Fruit fly (Drosophila melanogaster) whole organism, embryonic: ENCODE results near the gene Muc30E.

Experiments
- Ada2b ChIP-seq: fragments of 200-800 bp; sonication (Bioruptor generic); IDR thresholded peaks from 2 replicates; pipeline ENCODE4 v1.3.6; 2022; ENCODE audit warnings: missing biosample characterization, missing genetic modification characterization
- Atf6 ChIP-seq: fragments of 200-800 bp; sonication (Bioruptor generic); IDR thresholded peaks from 2 replicates; pipeline ENCODE4 v1.3.6; 2022; ENCODE audit warnings: missing biosample characterization, missing genetic modification characterization
- Blimp-1 ChIP-seq: fragments of 200-800 bp; sonication (Bioruptor generic); optimal IDR thresholded peaks from 3 replicates; lab custom pipeline; 2018; ENCODE audit warnings: missing biosample characterization, missing genetic modification characterization, mild to moderate bottlenecking, moderate library complexity, missing genetic modification reagents
- CG10366 ChIP-seq: fragments of 200-800 bp; sonication (Bioruptor generic); IDR thresholded peaks from 2 replicates; pipeline ENCODE4 v1.3.6; 2022; ENCODE audit warnings: missing biosample characterization, missing genetic modification characterization
- CG12104 ChIP-seq: fragments of 200-800 bp; sonication (Bioruptor generic); optimal IDR thresholded peaks from 3 replicates; lab custom pipeline; 2016; ENCODE audit warnings: missing biosample characterization, missing genetic modification characterization
- CG13287 ChIP-seq: fragments of 200-800 bp; sonication (Bioruptor generic); IDR thresholded peaks from 2 replicates; pipeline ENCODE4 v1.3.6; 2022; ENCODE audit warnings: missing biosample characterization, missing genetic modification characterization; ENCODE audit not compliant: partially characterized antibody
- CG14667 ChIP-seq: fragments of 200-800 bp; sonication (Bioruptor generic); IDR thresholded peaks from 2 replicates; pipeline ENCODE4 v1.3.6; 2022; ENCODE audit warnings: missing biosample characterization, missing genetic modification characterization
- CG15601 ChIP-seq: fragments of 200-800 bp; sonication (Bioruptor generic); optimal IDR thresholded peaks from 3 replicates; lab custom pipeline; 2019; ENCODE audit warnings: missing biosample characterization, mild to moderate bottlenecking, missing genetic modification characterization, moderate library complexity
- CG17385 ChIP-seq: fragments of 200-800 bp; sonication (Bioruptor generic); optimal IDR thresholded peaks from 3 replicates; lab custom pipeline; 2018; ENCODE audit warnings: missing biosample characterization, mild to moderate bottlenecking, missing genetic modification characterization
- CG1792 ChIP-seq: fragments of 200-800 bp; sonication (Bioruptor generic); optimal IDR thresholded peaks from 2 replicates; lab custom pipeline; 2016; ENCODE audit warnings: missing biosample characterization, missing genetic modification characterization
- CG3847 ChIP-seq: fragments of 200-800 bp; sonication (Bioruptor generic); IDR thresholded peaks from 2 replicates; pipeline ENCODE4 v1.3.6; 2022; ENCODE audit warnings: missing biosample characterization, missing genetic modification characterization
- CG4360 ChIP-seq: fragments of 200-800 bp; sonication (Bioruptor generic); IDR thresholded peaks from 2 replicates; pipeline ENCODE4 v1.3.6; 2022; ENCODE audit warnings: missing biosample characterization, missing genetic modification characterization
- CG7786 ChIP-seq: fragments of 200-800 bp; sonication (Bioruptor generic); optimal IDR thresholded peaks from 2 replicates; lab custom pipeline; 2016; ENCODE audit warnings: missing biosample characterization, missing genetic modification characterization
- CG7839 ChIP-seq: fragments of 200-800 bp; sonication (Bioruptor generic); optimal IDR thresholded peaks from 3 replicates; lab custom pipeline; 2018; ENCODE audit warnings: missing biosample characterization, mild to moderate bottlenecking, missing genetic modification characterization, moderate library complexity
- CG8281 ChIP-seq: fragments of 200-800 bp; sonication (Bioruptor generic); optimal IDR thresholded peaks from 2 replicates; lab custom pipeline; 2018; ENCODE audit warnings: missing biosample characterization, mild to moderate bottlenecking, missing genetic modification characterization, moderate library complexity
- CG8388 ChIP-seq: fragments of 200-800 bp; sonication (Bioruptor generic); optimal IDR thresholded peaks from 2 replicates; lab custom pipeline; 2019; ENCODE audit warnings: missing biosample characterization, mild to moderate bottlenecking, missing genetic modification characterization, moderate library complexity
- CG9437 ChIP-seq: fragments of 200-800 bp; sonication (Bioruptor generic); optimal IDR thresholded peaks from 2 replicates; lab custom pipeline; 2018; ENCODE audit warnings: missing biosample characterization, mild to moderate bottlenecking, missing genetic modification characterization
- CG9797 ChIP-seq: fragments of 200-800 bp; sonication (Bioruptor generic); optimal IDR thresholded peaks from 3 replicates; lab custom pipeline; 2018; ENCODE audit warnings: missing biosample characterization, mild to moderate bottlenecking, missing genetic modification characterization
- CoRest ChIP-seq: fragments of 200-800 bp; sonication (Bioruptor generic); optimal IDR thresholded peaks from 3 replicates; lab custom pipeline; 2018; ENCODE audit warnings: missing biosample characterization, mild to moderate bottlenecking, missing genetic modification characterization, moderate library complexity
- Doc2 ChIP-seq: fragments of 200-800 bp; sonication (Bioruptor generic); IDR thresholded peaks from 2 replicates; pipeline ENCODE4 v1.3.6; 2022; ENCODE audit warnings: missing biosample characterization, missing genetic modification characterization
- E2f1 ChIP-seq: fragments of 200-800 bp; sonication (Bioruptor generic); IDR thresholded peaks from 2 replicates; pipeline ENCODE4 v1.3.6; 2022; ENCODE audit warnings: missing biosample characterization, missing genetic modification characterization
- Gsc ChIP-seq: fragments of 200-800 bp; sonication (Bioruptor generic); IDR thresholded peaks from 2 replicates; pipeline ENCODE4 v1.3.6; 2022; ENCODE audit warnings: missing biosample characterization, missing genetic modification characterization
- HLHmδ ChIP-seq: fragments of 200-800 bp; sonication (Bioruptor generic); optimal IDR thresholded peaks from 2 replicates; lab custom pipeline; 2018; ENCODE audit warnings: missing biosample characterization, mild to moderate bottlenecking, missing genetic modification characterization, moderate library complexity
- Hmx ChIP-seq: fragments of 200-800 bp; sonication (Bioruptor generic); optimal IDR thresholded peaks from 2 replicates; lab custom pipeline; 2016; ENCODE audit warnings: missing biosample characterization, missing genetic modification characterization
- Hr51 ChIP-seq, 2 experiments: fragments of 200-800 bp; sonication (Bioruptor generic); optimal IDR thresholded peaks; 2 replicates in 1 of 2; 3 replicates in 1 of 2; lab custom pipeline; 2016 to 2018; ENCODE audit warnings: missing biosample characterization in 2 of 2, missing genetic modification characterization in 2 of 2, mild to moderate bottlenecking in 1 of 2, moderate library complexity in 1 of 2
- Myb ChIP-seq: fragments of 200-800 bp; sonication (Bioruptor generic); optimal IDR thresholded peaks from 2 replicates; lab custom pipeline; 2016; ENCODE audit warnings: missing biosample characterization, missing genetic modification characterization
- NK7.1 ChIP-seq: fragments of 200-800 bp; sonication (Bioruptor generic); optimal IDR thresholded peaks from 3 replicates; lab custom pipeline; 2016; ENCODE audit warnings: missing biosample characterization, missing genetic modification characterization
- Oli ChIP-seq: fragments of 200-800 bp; sonication (Bioruptor generic); optimal IDR thresholded peaks from 2 replicates; lab custom pipeline; 2018; ENCODE audit warnings: missing biosample characterization, mild to moderate bottlenecking, missing genetic modification characterization, moderate library complexity
- Optix ChIP-seq: fragments of 200-800 bp; sonication (Bioruptor generic); IDR thresholded peaks from 3 replicates; pipeline ENCODE4 v1.3.6; 2022; ENCODE audit warnings: missing biosample characterization, missing genetic modification characterization
- Pdp1 ChIP-seq, 2 experiments: fragments of 200-800 bp; sonication (Bioruptor generic); optimal IDR thresholded peaks; 3 replicates each; lab custom pipeline; 2016; ENCODE audit warnings: missing biosample characterization in 2 of 2, missing genetic modification characterization in 2 of 2, mild to moderate bottlenecking in 1 of 2, moderate library complexity in 1 of 2
- Six4 ChIP-seq: fragments of 200-800 bp; sonication (Bioruptor generic); optimal IDR thresholded peaks from 2 replicates; lab custom pipeline; 2016; ENCODE audit warnings: missing biosample characterization, missing genetic modification characterization
- YL-1 ChIP-seq: fragments of 200-800 bp; sonication (Bioruptor generic); optimal IDR thresholded peaks from 3 replicates; lab custom pipeline; 2017; ENCODE audit warnings: missing biosample characterization, mild to moderate bottlenecking, missing genetic modification characterization
- aop ChIP-seq: fragments of 200-800 bp; sonication (Bioruptor generic); IDR thresholded peaks from 2 replicates; pipeline ENCODE4 v1.3.6; 2022; ENCODE audit warnings: missing biosample characterization, missing genetic modification characterization
- ara ChIP-seq: fragments of 200-800 bp; sonication (Bioruptor generic); IDR thresholded peaks from 2 replicates; pipeline ENCODE4 v1.3.6; 2022; ENCODE audit warnings: missing biosample characterization, missing genetic modification characterization
- chif ChIP-seq, 2 experiments: fragments of 200-800 bp; sonication (Bioruptor generic); optimal IDR thresholded peaks; 3 replicates each; lab custom pipeline; 2016; ENCODE audit warnings: missing biosample characterization in 2 of 2, missing genetic modification characterization in 2 of 2
- dm ChIP-seq: fragments of 200-800 bp; sonication (Bioruptor generic); optimal IDR thresholded peaks from 3 replicates; lab custom pipeline; 2016; ENCODE audit warnings: missing biosample characterization, missing genetic modification characterization
- ems ChIP-seq: fragments of 200-800 bp; sonication (Bioruptor generic); optimal IDR thresholded peaks from 3 replicates; lab custom pipeline; 2016; ENCODE audit warnings: missing biosample characterization, missing genetic modification characterization
- exex ChIP-seq: fragments of 200-800 bp; sonication (Bioruptor generic); optimal IDR thresholded peaks from 4 replicates; lab custom pipeline; 2018; ENCODE audit warnings: missing biosample characterization, mild to moderate bottlenecking, missing genetic modification characterization, moderate library complexity
- fd3F ChIP-seq: fragments of 200-800 bp; sonication (Bioruptor generic); optimal IDR thresholded peaks from 2 replicates; lab custom pipeline; 2018; ENCODE audit warnings: missing biosample characterization, mild to moderate bottlenecking, missing genetic modification characterization, moderate library complexity
- gsb ChIP-seq: fragments of 200-800 bp; sonication (Bioruptor generic); IDR thresholded peaks from 2 replicates; pipeline ENCODE4 v1.3.6; 2022; ENCODE audit warnings: missing biosample characterization, missing genetic modification characterization
- kah ChIP-seq: fragments of 200-800 bp; sonication (Bioruptor generic); optimal IDR thresholded peaks from 2 replicates; lab custom pipeline; 2018; ENCODE audit warnings: missing biosample characterization, mild to moderate bottlenecking, missing genetic modification characterization
- lola ChIP-seq, 3 experiments: fragments of >200 bp in 2 of 3; fragments of 200-800 bp in 1 of 3; sonication (Bioruptor generic) in 1 of 3; optimal IDR thresholded peaks; 2 replicates each; lab custom pipeline; 2017 to 2019; ENCODE audit warnings: missing biosample characterization in 3 of 3, missing genetic modification characterization in 3 of 3, mild to moderate bottlenecking in 1 of 3, moderate library complexity in 1 of 3
- mld ChIP-seq: fragments of 200-800 bp; sonication (Bioruptor generic); IDR thresholded peaks from 3 replicates; pipeline ENCODE4 v1.3.6; 2022; ENCODE audit warnings: missing biosample characterization, missing genetic modification characterization; ENCODE audit not compliant: partially characterized antibody
- oc ChIP-seq: fragments of 200-800 bp; sonication (Bioruptor generic); optimal IDR thresholded peaks from 2 replicates; lab custom pipeline; 2018; ENCODE audit warnings: missing biosample characterization, mild to moderate bottlenecking, missing genetic modification characterization, moderate library complexity
- sens-2 ChIP-seq: fragments of 200-800 bp; sonication (Bioruptor generic); IDR thresholded peaks from 2 replicates; pipeline ENCODE4 v1.3.6; 2022; ENCODE audit warnings: missing biosample characterization, missing genetic modification characterization
- seq ChIP-seq: fragments of 200-800 bp; sonication (Bioruptor generic); IDR thresholded peaks from 2 replicates; pipeline ENCODE4 v1.3.6; 2022; ENCODE audit warnings: missing biosample characterization, missing genetic modification characterization
- sqz ChIP-seq: fragments of 200-800 bp; sonication (Bioruptor generic); optimal IDR thresholded peaks from 3 replicates; lab custom pipeline; 2018; ENCODE audit warnings: missing biosample characterization, mild to moderate bottlenecking, missing genetic modification characterization
- sr ChIP-seq: fragments of 200-800 bp; sonication (Bioruptor generic); IDR thresholded peaks from 3 replicates; pipeline ENCODE4 v1.3.6; 2022; ENCODE audit warnings: missing biosample characterization, missing genetic modification characterization

Muc30E gene

DNA sequence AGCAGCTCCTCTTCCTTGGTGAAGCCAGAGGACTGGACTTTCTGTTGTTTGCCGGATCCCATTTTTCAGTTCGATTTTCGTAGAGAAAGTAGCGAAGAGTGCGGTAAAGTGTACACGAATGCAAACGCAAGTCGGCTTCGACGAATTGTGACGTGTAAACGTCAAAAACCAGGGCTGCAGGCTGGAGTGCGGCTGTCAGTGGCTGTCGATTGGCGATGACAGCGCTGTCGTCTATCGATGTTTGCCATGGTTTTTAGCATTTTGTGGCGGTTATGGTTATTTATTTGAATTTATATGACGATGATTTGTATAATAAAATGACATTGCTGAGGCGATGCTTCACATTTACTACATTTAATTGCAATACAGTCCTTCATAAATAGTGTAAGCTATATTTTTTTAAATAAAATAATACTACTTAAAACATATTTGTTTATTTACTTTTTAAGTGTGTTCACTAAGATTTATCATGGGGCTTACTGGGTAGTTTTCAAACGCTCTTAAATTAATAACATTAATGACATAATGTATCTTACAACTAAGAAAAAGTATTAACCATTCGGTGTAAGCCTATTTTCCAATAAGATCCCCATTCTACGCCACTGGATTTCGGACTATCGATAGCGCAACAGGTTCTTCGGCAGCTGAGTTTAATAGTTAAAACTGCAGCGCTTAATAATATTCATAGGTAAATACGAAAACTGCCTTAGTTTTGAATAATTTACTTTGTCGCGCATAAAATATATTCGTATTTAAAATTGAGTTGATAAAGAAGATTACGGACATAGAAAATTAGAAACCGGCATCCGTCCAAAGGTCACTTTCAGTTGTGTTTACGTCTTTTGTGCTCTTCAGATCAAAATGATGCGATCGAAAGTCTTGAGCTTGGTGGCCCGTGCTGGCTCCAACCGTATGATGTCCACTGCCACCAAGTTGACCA lies 15.4 kb upstream of the Muc30E start, which contains the start of the genes CG5885 and CG4598 (continued):
- peak in 1 of 2 experiments; percentile 30 for TF ChIP-seq chif (GFP tag; optimal IDR thresholded peaks at IDR 0.05; lab: Kevin White, UChicago)
- TF ChIP-seq NK7.1 (GFP tag; lab: Kevin White, UChicago) = no peak
- TF ChIP-seq Pdp1 (GFP tag; optimal IDR thresholded peaks at IDR 0.05; lab: Kevin White, UChicago) = peak; percentile 16 to 68
- peak; percentile 59 for TF ChIP-seq CG3847
- peak; percentile 59 for TF ChIP-seq E2f1 (GFP tag; lab: Robert Waterston, UW)
- TF ChIP-seq CG7786 = peak; percentile 41
- TF ChIP-seq CG8281 (tag; lab: Kevin White, UChicago) = no peak
- TF ChIP-seq CoRest (tag; lab: Kevin White, UChicago) = peak; percentile 79
- peak; percentile 44 for TF ChIP-seq exex
- TF ChIP-seq CG14667 (GFP tag; lab: Robert Waterston, UW) = peak; percentile 27; the same call in 1 of the 2 replicates
- peak; percentile 47 for TF ChIP-seq CG9797 (GFP tag; lab: Kevin White, UChicago)
- TF ChIP-seq dm (GFP tag; lab: Kevin White, UChicago) = no peak
- peak; percentile 11 for TF ChIP-seq ems
- no peak for TF ChIP-seq HLHmδ
- peak; percentile 11 to 81 for TF ChIP-seq Hr51 (GFP tag; optimal IDR thresholded peaks at IDR 0.05; lab: Kevin White, UChicago)
- no peak for TF ChIP-seq CG1792 (GFP tag; lab: Kevin White, UChicago)
- peak; percentile 70 for TF ChIP-seq CG10366
- TF ChIP-seq YL-1 (GFP tag; lab: Kevin White, UChicago) = peak; percentile 89
- no peak for TF ChIP-seq oc (tag; lab: Kevin White, UChicago)
- TF ChIP-seq CG12104 (GFP tag; lab: Kevin White, UChicago) = peak; percentile 45
- no peak for TF ChIP-seq seq (GFP tag; lab: Robert Waterston, UW)
- TF ChIP-seq fd3F (GFP tag; lab: Kevin White, UChicago) = peak; percentile 66
- TF ChIP-seq Ada2b (GFP tag; lab: Robert Waterston, UW) = peak; percentile 85
- peak; percentile 7 for TF ChIP-seq Hmx (GFP tag; lab: Kevin White, UChicago)
- no peak for TF ChIP-seq CG4360 (GFP tag; lab: Robert Waterston, UW)
- peak; percentile 68 for TF ChIP-seq CG8388
- TF ChIP-seq CG15601 (tag; lab: Kevin White, UChicago) = peak; percentile 62
- no peak for TF ChIP-seq sqz (GFP tag; lab: Kevin White, UChicago)
- peak; percentile 59 for TF ChIP-seq kah (GFP tag; lab: Kevin White, UChicago)
- TF ChIP-seq Doc2 = no peak
- TF ChIP-seq CG13287 (GFP tag; lab: Robert Waterston, UW) = peak; percentile 80
- TF ChIP-seq Oli (tag; lab: Kevin White, UChicago) = peak; percentile 62
- peak in 1 of 3 experiments; percentile 71 for TF ChIP-seq lola (GFP tag; optimal IDR thresholded peaks at IDR 0.05; lab: Kevin White, UChicago)
- peak; percentile 67; the same call in 1 of the 2 replicates for TF ChIP-seq Atf6 (GFP tag; lab: Robert Waterston, UW)
- peak; percentile 64 for TF ChIP-seq CG17385 (GFP tag; lab: Kevin White, UChicago)
- TF ChIP-seq Myb (GFP tag; lab: Kevin White, UChicago) = peak; percentile 84
- TF ChIP-seq sens-2 (GFP tag; lab: Robert Waterston, UW) = peak; percentile 72; the same call in 1 of the 2 replicates
- TF ChIP-seq CG7839 = peak; percentile 76
- TF ChIP-seq Blimp-1 (GFP tag; lab: Kevin White, UChicago) = peak; percentile 46
- peak; percentile 35; the same call in 1 of the 2 replicates for TF ChIP-seq ara (GFP tag; lab: Robert Waterston, UW)
- TF ChIP-seq Gsc (GFP tag; lab: Robert Waterston, UW) = no peak
- TF ChIP-seq Optix = peak; percentile 19; the same call in 1 of the 3 replicates
- no peak for TF ChIP-seq gsb (GFP tag; lab: Robert Waterston, UW)
- peak; percentile 53 for TF ChIP-seq CG9437 (GFP tag; lab: Kevin White, UChicago)
- TF ChIP-seq aop = no peak
- no peak for TF ChIP-seq Six4 (GFP tag; lab: Kevin White, UChicago)
- no peak; the same call in 2 of the 3 replicates for TF ChIP-seq sr
- peak; percentile 82 for TF ChIP-seq mld
